Worm (Caenorhabditis elegans) whole organism, L3 larva: ENCODE measurements around the gene nuo-3.

Experiments used
- ceh-16 ChIP-seq: sonication (generic microtip); optimal IDR thresholded peaks from 2 replicates; lab custom pipeline; 2017; ENCODE audit warnings: missing biosample characterization, missing genetic modification characterization
- ceh-9 ChIP-seq: sonication (generic microtip); optimal IDR thresholded peaks from 2 replicates; lab custom pipeline; 2018; ENCODE audit warnings: missing biosample characterization, missing genetic modification characterization
- egl-27 ChIP-seq: sonication (generic microtip); optimal IDR thresholded peaks from 4 replicates; lab custom pipeline; 2017; ENCODE audit warnings: missing biosample characterization, missing genetic modification reagents, missing genetic modification characterization
- fos-1 ChIP-seq: fragments of 150-350 bp; optimal IDR thresholded peaks from 2 replicates; lab custom pipeline; 2014; ENCODE audit warnings: missing biosample characterization, missing genetic modification characterization
- lin-39 ChIP-seq: fragments of 150-350 bp; optimal IDR thresholded peaks from 2 replicates; lab custom pipeline; 2018; ENCODE audit warnings: missing biosample characterization, missing genetic modification reagents, missing genetic modification characterization
- nhr-237 ChIP-seq: fragments of 150-350 bp; optimal IDR thresholded peaks from 2 replicates; lab custom pipeline; 2014; ENCODE audit warnings: missing biosample characterization, missing genetic modification characterization
- nhr-77 ChIP-seq: fragments of 150-350 bp; optimal IDR thresholded peaks from 2 replicates; lab custom pipeline; 2014; ENCODE audit warnings: missing biosample characterization, missing genetic modification characterization
- pha-4 ChIP-seq: fragments of 150-350 bp; optimal IDR thresholded peaks from 2 replicates; lab custom pipeline; 2014; ENCODE audit warnings: missing biosample characterization, missing genetic modification reagents, missing genetic modification characterization
- tbx-2 ChIP-seq: sonication (generic microtip); optimal IDR thresholded peaks from 2 replicates; lab custom pipeline; 2016; ENCODE audit warnings: mild to moderate bottlenecking, missing genetic modification characterization, missing compliant biosample characterization
- unc-39 ChIP-seq: sonication (generic microtip); optimal IDR thresholded peaks from 4 replicates; lab custom pipeline; 2017; ENCODE audit warnings: missing biosample characterization, missing genetic modification characterization
- unc-62 ChIP-seq: fragments of 150-350 bp; sonication (generic microtip); optimal IDR thresholded peaks from 4 replicates; lab custom pipeline; 2014; ENCODE audit warnings: missing biosample characterization, missing genetic modification reagents, missing genetic modification characterization

DNA sequence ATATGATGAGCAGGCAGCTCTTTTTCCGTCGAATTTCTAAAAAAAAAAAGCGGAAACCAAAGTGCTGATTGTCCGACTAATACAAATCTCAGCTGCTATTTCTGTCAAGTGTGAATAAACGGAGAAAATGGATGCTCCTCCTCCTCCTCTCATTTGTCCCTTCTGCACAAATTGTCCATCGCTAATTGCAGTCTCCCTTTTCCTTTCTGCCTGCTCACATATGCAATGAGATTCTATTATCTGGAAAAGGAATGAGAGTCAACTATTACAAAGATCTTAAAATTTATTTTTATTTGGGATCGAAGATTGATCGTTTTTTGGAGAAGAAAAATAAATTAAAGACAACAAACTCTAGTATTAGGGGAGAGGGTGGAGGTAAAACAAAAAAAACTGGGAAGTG is 24.9 kb upstream of the nuo-3 start:
- no peak for TF ChIP-seq nhr-77 (tag; lab: Kevin White, UChicago)
- no peak for TF ChIP-seq ceh-16 (tag; lab: Kevin White, UChicago)
- TF ChIP-seq fos-1 (tag; lab: Kevin White, UChicago), result no peak
- no peak for TF ChIP-seq unc-62 (GFP tag; lab: Kevin White, UChicago)
- no peak for TF ChIP-seq unc-39 (tag; lab: Kevin White, UChicago)
- no peak for TF ChIP-seq lin-39
- TF ChIP-seq egl-27 (tag; lab: Kevin White, UChicago), result no peak
- no peak for TF ChIP-seq tbx-2 (tag; lab: Kevin White, UChicago)
- TF ChIP-seq ceh-9 (tag; lab: Kevin White, UChicago), result no peak
- TF ChIP-seq pha-4 (tag; lab: Kevin White, UChicago), result no peak
- TF ChIP-seq nhr-237 (tag; lab: Kevin White, UChicago), result no peak
